Fruit fly (Drosophila melanogaster) whole organism, prepupa: Measurements from ENCODE around the gene dmrt11E.
A peak's percentile ranks its signal among the peaks of the same experiment; 100 is the strongest.

Experiments
- Blimp-1 ChIP-seq: fragments of 200-800 bp; sonication (Bioruptor generic); optimal IDR thresholded peaks from 3 replicates; lab custom pipeline; 2017; ENCODE audit warnings: missing biosample characterization, missing genetic modification characterization, mild to moderate bottlenecking, moderate library complexity, missing genetic modification reagents
- CG10631 ChIP-seq: fragments of 200-800 bp; sonication (Bioruptor generic); optimal IDR thresholded peaks from 2 replicates; lab custom pipeline; 2016; ENCODE audit warnings: missing biosample characterization, missing genetic modification characterization
- CG11294 ChIP-seq: fragments of 200-800 bp; sonication (Bioruptor generic); IDR thresholded peaks from 2 replicates; pipeline ENCODE4 v1.3.6; 2022; ENCODE audit warnings: missing biosample characterization, missing genetic modification characterization
- CG11762 ChIP-seq: fragments of 200-800 bp; sonication (Bioruptor generic); optimal IDR thresholded peaks from 3 replicates; lab custom pipeline; 2016; ENCODE audit warnings: missing biosample characterization, missing genetic modification characterization; ENCODE audit not compliant: insufficient read depth
- CG11902 ChIP-seq: fragments of 200-800 bp; sonication (Bioruptor generic); optimal IDR thresholded peaks from 3 replicates; lab custom pipeline; 2016; ENCODE audit warnings: missing biosample characterization, missing genetic modification characterization
- CG15336 ChIP-seq: fragments of 200-800 bp; sonication (Bioruptor generic); IDR thresholded peaks from 2 replicates; pipeline ENCODE4 v1.3.6; 2022; ENCODE audit warnings: missing biosample characterization, missing genetic modification characterization
- CG1621 ChIP-seq: fragments of 200-800 bp; sonication (Bioruptor generic); optimal IDR thresholded peaks from 3 replicates; lab custom pipeline; 2018; ENCODE audit warnings: missing biosample characterization, mild to moderate bottlenecking, missing genetic modification characterization
- CG16779 ChIP-seq: fragments of 200-800 bp; sonication (Bioruptor generic); optimal IDR thresholded peaks from 3 replicates; lab custom pipeline; 2017; ENCODE audit warnings: missing biosample characterization, mild to moderate bottlenecking, missing genetic modification characterization
- CG31627 ChIP-seq: fragments of 200-800 bp; sonication (Bioruptor generic); optimal IDR thresholded peaks from 3 replicates; lab custom pipeline; 2016; ENCODE audit warnings: missing biosample characterization, missing genetic modification characterization
- CG32006 ChIP-seq: fragments of 200-800 bp; sonication (Bioruptor generic); optimal IDR thresholded peaks from 3 replicates; lab custom pipeline; 2017; ENCODE audit warnings: missing biosample characterization, mild to moderate bottlenecking, missing genetic modification characterization
- CG34406 ChIP-seq: fragments of 200-800 bp; sonication (Bioruptor generic); optimal IDR thresholded peaks from 3 replicates; lab custom pipeline; 2016; ENCODE audit warnings: missing biosample characterization, missing genetic modification characterization
- CG3919 ChIP-seq: fragments of 200-800 bp; sonication (Bioruptor generic); optimal IDR thresholded peaks from 3 replicates; lab custom pipeline; 2016; ENCODE audit warnings: missing biosample characterization, missing genetic modification characterization
- CG4318 ChIP-seq: fragments of 200-800 bp; sonication (Bioruptor generic); optimal IDR thresholded peaks from 3 replicates; lab custom pipeline; 2017; ENCODE audit warnings: missing biosample characterization, mild to moderate bottlenecking, missing genetic modification characterization
- CG6163 ChIP-seq: fragments of 200-800 bp; sonication (Bioruptor generic); IDR thresholded peaks from 3 replicates; pipeline ENCODE4 v1.3.6; 2022; ENCODE audit warnings: missing biosample characterization, missing genetic modification characterization
- CG6276 ChIP-seq: fragments of 200-800 bp; sonication (Bioruptor generic); optimal IDR thresholded peaks from 2 replicates; lab custom pipeline; 2017; ENCODE audit warnings: missing biosample characterization, mild to moderate bottlenecking, missing genetic modification characterization
- CG6792 ChIP-seq: fragments of 200-800 bp; sonication (Bioruptor generic); optimal IDR thresholded peaks from 3 replicates; lab custom pipeline; 2016; ENCODE audit warnings: missing biosample characterization, missing genetic modification characterization
- CG6808 ChIP-seq: fragments of 200-800 bp; sonication (Bioruptor generic); optimal IDR thresholded peaks from 3 replicates; lab custom pipeline; 2017; ENCODE audit warnings: missing biosample characterization, missing genetic modification characterization, mild to moderate bottlenecking, moderate library complexity, missing genetic modification reagents
- CG6854 ChIP-seq: fragments of 200-800 bp; sonication (Bioruptor generic); optimal IDR thresholded peaks from 2 replicates; lab custom pipeline; 2017; ENCODE audit warnings: missing biosample characterization, mild to moderate bottlenecking, missing genetic modification characterization
- CG7368 ChIP-seq: fragments of 200-800 bp; sonication (Bioruptor generic); optimal IDR thresholded peaks from 3 replicates; lab custom pipeline; 2016; ENCODE audit warnings: missing biosample characterization, missing genetic modification characterization
- CG8119 ChIP-seq: fragments of 200-800 bp; sonication (Bioruptor generic); IDR thresholded peaks from 3 replicates; pipeline ENCODE4 v1.3.6; 2022; ENCODE audit warnings: missing biosample characterization, missing genetic modification characterization
- CG8319 ChIP-seq: fragments of 200-800 bp; sonication (Bioruptor generic); optimal IDR thresholded peaks from 3 replicates; lab custom pipeline; 2016; ENCODE audit warnings: missing biosample characterization, missing genetic modification characterization
- CG8632 ChIP-seq: fragments of 200-800 bp; sonication (Bioruptor generic); optimal IDR thresholded peaks from 3 replicates; lab custom pipeline; 2016; ENCODE audit warnings: missing biosample characterization, missing genetic modification characterization
- CG9139 ChIP-seq: fragments of 200-800 bp; sonication (Bioruptor generic); optimal IDR thresholded peaks from 3 replicates; lab custom pipeline; 2017; ENCODE audit warnings: missing biosample characterization, mild to moderate bottlenecking, missing genetic modification characterization
- Eip75B ChIP-seq: fragments of 200-800 bp; sonication (Bioruptor generic); optimal IDR thresholded peaks from 3 replicates; lab custom pipeline; 2016; ENCODE audit warnings: missing biosample characterization, missing genetic modification characterization
- Eip78C ChIP-seq: fragments of 200-800 bp; sonication (Bioruptor generic); peaks from one replicate; lab custom pipeline; 2016; ENCODE audit warnings: missing biosample characterization, missing genetic modification characterization
- Eip93F ChIP-seq: fragments of 200-800 bp; sonication (Bioruptor generic); optimal IDR thresholded peaks from 2 replicates; lab custom pipeline; 2016; ENCODE audit warnings: missing biosample characterization, mild to moderate bottlenecking, missing genetic modification characterization
- Ets96B ChIP-seq: fragments of 200-800 bp; optimal IDR thresholded peaks from 2 replicates; lab custom pipeline; 2019; ENCODE audit warnings: missing biosample characterization, mild to moderate bottlenecking, missing genetic modification characterization, moderate library complexity
- Gug ChIP-seq: fragments of 200-800 bp; sonication (Bioruptor generic); IDR thresholded peaks from 2 replicates; pipeline ENCODE4 v1.3.6; 2022; ENCODE audit warnings: missing biosample characterization, missing genetic modification characterization
- Hr39 ChIP-seq: fragments of 200-800 bp; sonication (Bioruptor generic); optimal IDR thresholded peaks from 2 replicates; lab custom pipeline; 2016; ENCODE audit warnings: missing biosample characterization, missing genetic modification characterization
- Lpt ChIP-seq: fragments of 200-800 bp; sonication (Bioruptor generic); optimal IDR thresholded peaks from 3 replicates; lab custom pipeline; 2016; ENCODE audit warnings: missing biosample characterization, missing genetic modification characterization
- Met ChIP-seq: fragments of 200-800 bp; sonication (Bioruptor generic); optimal IDR thresholded peaks from 3 replicates; lab custom pipeline; 2016; ENCODE audit warnings: missing biosample characterization, missing genetic modification characterization
- OdsH ChIP-seq: fragments of 200-800 bp; sonication (Bioruptor generic); optimal IDR thresholded peaks from 3 replicates; lab custom pipeline; 2016; ENCODE audit warnings: missing biosample characterization, missing genetic modification characterization
- Smox ChIP-seq: fragments of 200-800 bp; sonication (Bioruptor generic); optimal IDR thresholded peaks from 3 replicates; lab custom pipeline; 2016; ENCODE audit warnings: missing biosample characterization, missing genetic modification characterization
- Sox102F ChIP-seq: fragments of 200-800 bp; sonication (Bioruptor generic); optimal IDR thresholded peaks from 2 replicates; lab custom pipeline; 2016; ENCODE audit warnings: missing biosample characterization, mild to moderate bottlenecking, missing genetic modification characterization
- Sox15 ChIP-seq: fragments of 200-800 bp; sonication (Bioruptor generic); optimal IDR thresholded peaks from 3 replicates; lab custom pipeline; 2016; ENCODE audit warnings: missing biosample characterization, missing genetic modification characterization
- achi ChIP-seq: fragments of 200-800 bp; sonication (Bioruptor generic); optimal IDR thresholded peaks from 3 replicates; lab custom pipeline; 2016; ENCODE audit warnings: missing biosample characterization, missing genetic modification characterization
- acj6 ChIP-seq: fragments of 200-800 bp; sonication (Bioruptor generic); optimal IDR thresholded peaks from 3 replicates; lab custom pipeline; 2016; ENCODE audit warnings: missing biosample characterization, missing genetic modification characterization
- cyc ChIP-seq: fragments of 200-800 bp; sonication (Bioruptor generic); optimal IDR thresholded peaks from 3 replicates; lab custom pipeline; 2016; ENCODE audit warnings: missing biosample characterization, missing genetic modification characterization
- dsx ChIP-seq: fragments of 200-800 bp; optimal IDR thresholded peaks from 3 replicates; lab custom pipeline; 2019; ENCODE audit warnings: missing biosample characterization, mild to moderate bottlenecking, missing genetic modification characterization, moderate library complexity; ENCODE audit not compliant: poor library complexity, severe bottlenecking
- eg ChIP-seq: fragments of 200-800 bp; sonication (Bioruptor generic); IDR thresholded peaks from 3 replicates; pipeline ENCODE4 v1.3.6; 2022; ENCODE audit warnings: missing biosample characterization, missing genetic modification characterization
- esn ChIP-seq: fragments of 200-800 bp; sonication (Bioruptor generic); optimal IDR thresholded peaks from 2 replicates; lab custom pipeline; 2016; ENCODE audit warnings: missing biosample characterization, mild to moderate bottlenecking, missing genetic modification characterization, moderate library complexity
- fd59A ChIP-seq: fragments of 200-800 bp; sonication (Bioruptor generic); optimal IDR thresholded peaks from 2 replicates; lab custom pipeline; 2017; ENCODE audit warnings: missing biosample characterization, mild to moderate bottlenecking, missing genetic modification characterization, missing genetic modification reagents
- fd85E ChIP-seq: fragments of 200-800 bp; sonication (Bioruptor generic); optimal IDR thresholded peaks from 3 replicates; lab custom pipeline; 2016; ENCODE audit warnings: missing biosample characterization, missing genetic modification characterization
- fkh ChIP-seq: fragments of 200-800 bp; sonication (Bioruptor generic); optimal IDR thresholded peaks from 3 replicates; lab custom pipeline; 2017; ENCODE audit warnings: missing biosample characterization, mild to moderate bottlenecking, missing genetic modification characterization, moderate library complexity
- lz ChIP-seq: fragments of 200-800 bp; sonication (Bioruptor generic); optimal IDR thresholded peaks from 3 replicates; lab custom pipeline; 2016; ENCODE audit warnings: missing biosample characterization, missing genetic modification characterization
- net ChIP-seq: fragments of 200-800 bp; sonication (Bioruptor generic); optimal IDR thresholded peaks from 3 replicates; lab custom pipeline; 2016; ENCODE audit warnings: missing biosample characterization, missing genetic modification characterization
- pdm3 ChIP-seq: fragments of 200-800 bp; sonication (Bioruptor generic); optimal IDR thresholded peaks from 3 replicates; lab custom pipeline; 2016; ENCODE audit warnings: missing biosample characterization, missing genetic modification characterization
- salr ChIP-seq, 2 experiments: fragments of 200-800 bp; sonication (Bioruptor generic); optimal IDR thresholded peaks; 3 replicates each; lab custom pipeline; 2016 to 2018; ENCODE audit warnings: missing biosample characterization in 2 of 2, missing genetic modification characterization in 2 of 2, mild to moderate bottlenecking in 1 of 2
- spab ChIP-seq: fragments of 200-800 bp; sonication (Bioruptor generic); optimal IDR thresholded peaks from 2 replicates; lab custom pipeline; 2017; ENCODE audit warnings: missing biosample characterization, mild to moderate bottlenecking, missing genetic modification characterization, missing genetic modification reagents
- ss ChIP-seq, 2 experiments: fragments of 200-800 bp; sonication (Bioruptor generic); optimal IDR thresholded peaks; 2 replicates in 1 of 2; 3 replicates in 1 of 2; lab custom pipeline; 2017 to 2018; ENCODE audit warnings: mild to moderate bottlenecking in 2 of 2, missing biosample characterization in 2 of 2, missing genetic modification characterization in 2 of 2, moderate library complexity in 1 of 2
- svp ChIP-seq: fragments of 200-800 bp; sonication (Bioruptor generic); peaks from one replicate; lab custom pipeline; 2016; ENCODE audit warnings: missing biosample characterization, missing genetic modification characterization
- topi ChIP-seq: fragments of 200-800 bp; sonication (Bioruptor generic); optimal IDR thresholded peaks from 3 replicates; lab custom pipeline; 2016; ENCODE audit warnings: missing biosample characterization, missing genetic modification characterization

Gene dmrt11E

dm6 chrX:13376520-13376919 is 8.5 kb downstream of the dmrt11E start:
- TF ChIP-seq lz (GFP tag; lab: Kevin White, UChicago) (peak; percentile 13), CG1621 (tag; lab: Kevin White, UChicago) (peak; percentile 49), Lpt (GFP tag; lab: Kevin White, UChicago) (peak; percentile 51), OdsH (GFP tag; lab: Kevin White, UChicago) (peak; percentile 52), CG8319 (GFP tag; lab: Kevin White, UChicago) (peak; percentile 14), esn (GFP tag; lab: Kevin White, UChicago) (peak; percentile 39), CG7368 (GFP tag; lab: Kevin White, UChicago) (peak; percentile 37), CG11294 (GFP tag; lab: Robert Waterston, UW) (no peak), topi (GFP tag; lab: Kevin White, UChicago) (peak; percentile 31), Smox (GFP tag; lab: Kevin White, UChicago) (peak; percentile 37), Blimp-1 (no peak), Sox15 (GFP tag; lab: Kevin White, UChicago) (peak; percentile 16), CG6792 (GFP tag; lab: Kevin White, UChicago) (peak; percentile 36), CG16779 (tag; lab: Kevin White, UChicago) (peak; percentile 21), CG34406 (GFP tag; lab: Kevin White, UChicago) (peak; percentile 22), CG32006 (GFP tag; lab: Kevin White, UChicago) (peak; percentile 61), dsx (GFP tag; lab: Kevin White, UChicago) (no peak), CG11762 (GFP tag; lab: Kevin White, UChicago) (peak; percentile 15), spab (GFP tag; lab: Kevin White, UChicago) (peak; percentile 32), Ets96B (tag; lab: Kevin White, UChicago) (peak; percentile 47), fkh (GFP tag; lab: Kevin White, UChicago) (no peak), Hr39 (GFP tag; lab: Kevin White, UChicago) (peak; percentile 39), CG6854 (no peak), Eip93F (no peak), pdm3 (GFP tag; lab: Kevin White, UChicago) (peak; percentile 69), Eip75B (GFP tag; lab: Kevin White, UChicago) (peak; percentile 51), Eip78C (peak; percentile 88), CG6808 (GFP tag; lab: Kevin White, UChicago) (peak; percentile 5), fd59A (peak; percentile 32), CG15336 (GFP tag; lab: Robert Waterston, UW) (peak; percentile 52), achi (GFP tag; lab: Kevin White, UChicago) (peak; percentile 58), CG6163 (GFP tag; lab: Robert Waterston, UW) (peak; percentile 68), salr (GFP tag; optimal IDR thresholded peaks at IDR 0.05; lab: Kevin White, UChicago) (peak in 1 of 2 experiments; percentile 15), CG6276 (GFP tag; lab: Kevin White, UChicago) (peak; percentile 34), cyc (GFP tag; lab: Kevin White, UChicago) (peak; percentile 12), Sox102F (GFP tag; lab: Kevin White, UChicago) (no peak), CG9139 (GFP tag; lab: Kevin White, UChicago) (no peak), CG31627 (GFP tag; lab: Kevin White, UChicago) (peak; percentile 35), CG8632 (GFP tag; lab: Kevin White, UChicago) (peak; percentile 52), CG10631 (peak; percentile 56), CG8119 (GFP tag; lab: Robert Waterston, UW) (peak; percentile 44; the same call in 1 of the 3 replicates), Met (peak; percentile 47), Gug (GFP tag; lab: Robert Waterston, UW) (peak; percentile 48; the same call in 1 of the 2 replicates), net (GFP tag; lab: Kevin White, UChicago) (peak; percentile 57), svp (peak; percentile 22), fd85E (GFP tag; lab: Kevin White, UChicago) (no peak), ss (GFP tag; optimal IDR thresholded peaks at IDR 0.05; lab: Kevin White, UChicago) (peak in 1 of 2 experiments; percentile 25), CG4318 (peak; percentile 28), eg (GFP tag; lab: Robert Waterston, UW) (peak; percentile 47; the same call in 1 of the 3 replicates), CG3919 (GFP tag; lab: Kevin White, UChicago) (peak; percentile 53), acj6 (GFP tag; lab: Kevin White, UChicago) (peak; percentile 67), CG11902 (GFP tag; lab: Kevin White, UChicago) (no peak)
